Fruit fly (Drosophila melanogaster): ENCODE results near the gene bocks.

The bocks gene

dm6 chr3R:9581089-9581520, 9.7 kb downstream of the bocks start, which contains the start of gene CG8301 (continued):
- peak; percentile 28 for TF ChIP-seq scrt (GFP tag; optimal IDR thresholded peaks at IDR 0.05)
- no peak for TF ChIP-seq Rx (GFP tag; IDR thresholded peaks at IDR 0.05)
- 0 out of 2 replicates have a peak, but pooled peaks have one; percentile 9 for TF ChIP-seq ttk (GFP tag; IDR thresholded peaks at IDR 0.05)
- TF ChIP-seq CG10366 (GFP tag; IDR thresholded peaks at IDR 0.05): peak; percentile 45; the same call in 1 of the 2 replicates
- TF ChIP-seq CkIIα-i1 (GFP tag; IDR thresholded peaks at IDR 0.05): no peak
- TF ChIP-seq dysf (GFP tag; IDR thresholded peaks at IDR 0.05): peak; percentile 16; the same call in 1 of the 3 replicates
- TF ChIP-seq eve (GFP tag; optimal IDR thresholded peaks at IDR 0.05): no peak
- no peak for TF ChIP-seq CG18011 (GFP tag; optimal IDR thresholded peaks at IDR 0.05)
- no peak for TF ChIP-seq hkb (optimal IDR thresholded peaks at IDR 0.05)
- TF ChIP-seq hkb (GFP tag; IDR thresholded peaks at IDR 0.05): peak; percentile 70
- no peak for TF ChIP-seq Taf1 (GFP tag; IDR thresholded peaks at IDR 0.05)
- no peak for TF ChIP-seq Fer2 (tag; optimal IDR thresholded peaks at IDR 0.05)
- no peak for TF ChIP-seq Mad (GFP tag; optimal IDR thresholded peaks at IDR 0.05)
- no peak for TF ChIP-seq CG30020 (tag; optimal IDR thresholded peaks at IDR 0.05)
- no peak for TF ChIP-seq aop (GFP tag; IDR thresholded peaks at IDR 0.05)
- TF ChIP-seq Dip2 (GFP tag; IDR thresholded peaks at IDR 0.05): no peak
- no peak for TF ChIP-seq nerfin-2 (GFP tag; IDR thresholded peaks at IDR 0.05; ENCODE audit: partially characterized antibody)
- 0 out of 2 replicates have a peak, but pooled peaks have one; percentile 10 for TF ChIP-seq Ptx1 (GFP tag; IDR thresholded peaks at IDR 0.05)
- TF ChIP-seq hbn (GFP tag; IDR thresholded peaks at IDR 0.05; ENCODE audit: partially characterized antibody): no peak
- TF ChIP-seq CG13296 (GFP tag; optimal IDR thresholded peaks at IDR 0.05): no peak
- TF ChIP-seq Max (GFP tag; optimal IDR thresholded peaks at IDR 0.05): no peak
- no peak for TF ChIP-seq CG1602 (GFP tag; optimal IDR thresholded peaks at IDR 0.05)
- no peak for TF ChIP-seq CG1792 (GFP tag; optimal IDR thresholded peaks at IDR 0.05)
- no peak for TF ChIP-seq gfzf (GFP tag; optimal IDR thresholded peaks at IDR 0.05)
- no peak for TF ChIP-seq Pdp1 (GFP tag; optimal IDR thresholded peaks at IDR 0.05)
- TF ChIP-seq Lhr (GFP tag; optimal IDR thresholded peaks at IDR 0.05): no peak
- TF ChIP-seq p53 (GFP tag; optimal IDR thresholded peaks at IDR 0.05): no peak
- peak in 1 of 2 experiments; percentile 15 for TF ChIP-seq bsh (GFP tag; optimal IDR thresholded peaks at IDR 0.05)
- TF ChIP-seq Neu2 (GFP tag; optimal IDR thresholded peaks at IDR 0.05; ENCODE audit: borderline replicate concordance): no peak
- TF ChIP-seq cg (GFP tag; optimal IDR thresholded peaks at IDR 0.05): no peak
- no peak for TF ChIP-seq Hr3 (GFP tag; optimal IDR thresholded peaks at IDR 0.05)
- no peak for TF ChIP-seq CG17802 (tag; optimal IDR thresholded peaks at IDR 0.05)
- TF ChIP-seq CG9727 (GFP tag; optimal IDR thresholded peaks at IDR 0.05): no peak
- TF ChIP-seq CG10979 (tag; optimal IDR thresholded peaks at IDR 0.05): peak; percentile 9
- TF ChIP-seq CG4360 (GFP tag; IDR thresholded peaks at IDR 0.05): no peak
- TF ChIP-seq HmgD (GFP tag; optimal IDR thresholded peaks at IDR 0.05): no peak
- TF ChIP-seq CG43689 (GFP tag; IDR thresholded peaks at IDR 0.05): no peak
- TF ChIP-seq CG3838 (GFP tag; optimal IDR thresholded peaks at IDR 0.05): no peak
- TF ChIP-seq CG30431 (GFP tag; optimal IDR thresholded peaks at IDR 0.05): no peak
- TF ChIP-seq slp2 (GFP tag; optimal IDR thresholded peaks at IDR 0.05): no peak
- no peak for TF ChIP-seq B-H2 (GFP tag; optimal IDR thresholded peaks at IDR 0.05)
- no peak for TF ChIP-seq Hmx (GFP tag; optimal IDR thresholded peaks at IDR 0.05)
- no peak for TF ChIP-seq abd-A (tag; optimal IDR thresholded peaks at IDR 0.05)
- TF ChIP-seq klu (GFP tag; IDR thresholded peaks at IDR 0.05): no peak
- TF ChIP-seq cwo (GFP tag; optimal IDR thresholded peaks at IDR 0.05): peak; percentile 17
- TF ChIP-seq sug (tag; optimal IDR thresholded peaks at IDR 0.05): peak; percentile 9
- no peak for TF ChIP-seq H15 (GFP tag; IDR thresholded peaks at IDR 0.05)
- no peak for TF ChIP-seq CG6791 (GFP tag; IDR thresholded peaks at IDR 0.05; ENCODE audit: partially characterized antibody)
- TF ChIP-seq Dfd (GFP tag; optimal IDR thresholded peaks at IDR 0.05): no peak
- no peak for TF ChIP-seq CG6683 (GFP tag; optimal IDR thresholded peaks at IDR 0.05)
- TF ChIP-seq CG6272 (GFP tag; IDR thresholded peaks at IDR 0.05): no peak

Data from whole organism, embryonic.